Worm (Caenorhabditis elegans): ENCODE measurements around the gene twk-34.

twk-34 gene

DNA sequence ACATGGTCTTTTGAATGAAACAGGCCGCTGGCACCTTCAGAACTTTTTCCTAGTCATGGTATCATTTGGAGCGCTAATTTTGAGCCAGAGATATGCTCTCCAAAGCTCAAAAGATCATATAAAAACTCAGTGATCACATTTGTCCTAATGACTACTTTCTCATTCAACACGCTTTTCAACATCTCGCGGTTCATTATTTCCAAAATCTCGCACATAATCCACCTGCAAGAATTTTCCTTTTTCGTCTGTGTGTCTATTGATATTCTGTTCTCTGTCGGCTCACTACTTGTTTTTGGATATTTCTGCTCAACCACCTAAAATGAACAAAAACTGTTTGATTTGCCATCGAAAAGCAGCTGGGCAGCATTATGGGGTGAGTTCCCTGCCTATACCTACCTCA, 31.1 kb upstream of the twk-34 start, which contains the start of gene nhr-51:
Gene nhr-51, plus strand, starts transcription at position 301 of the 400 bp plus-strand sequence.
- no peak for TF ChIP-seq flt-1 (GFP tag; IDR thresholded peaks at IDR 0.05)
- TF ChIP-seq T22C8.4 (GFP tag; IDR thresholded peaks at IDR 0.05) = no peak
- TF ChIP-seq tab-1 (GFP tag; IDR thresholded peaks at IDR 0.05) = no peak
- no peak for TF ChIP-seq cog-1 (tag; optimal IDR thresholded peaks at IDR 0.05)

ce11 chrV:15674899-15675298, 29.9 kb upstream of the twk-34 start:
- TF ChIP-seq tab-1 (GFP tag; IDR thresholded peaks at IDR 0.05) (0 out of 2 replicates have a peak, but pooled peaks have one; percentile 22), med-1 (GFP tag; optimal IDR thresholded peaks at IDR 0.05; ENCODE audit: insufficient read depth) (no peak), flt-1 (GFP tag; IDR thresholded peaks at IDR 0.05) (no peak), ztf-23 (GFP tag; IDR thresholded peaks at IDR 0.05) (no peak), ref-1 (GFP tag; conservative IDR thresholded peaks at IDR 0.05) (no peak), T22C8.4 (GFP tag; IDR thresholded peaks at IDR 0.05) (no peak), ztf-29 (GFP tag; IDR thresholded peaks at IDR 0.05) (no peak)

ce11 chrV:15677222-15677621, 27.5 kb upstream of the twk-34 start, which contains the start of gene nhr-52:
nhr-52 (plus strand) TSS chrV:15677522.
- TF ChIP-seq tab-1 (GFP tag; IDR thresholded peaks at IDR 0.05) (no peak), T22C8.4 (GFP tag; IDR thresholded peaks at IDR 0.05) (no peak), flt-1 (GFP tag; IDR thresholded peaks at IDR 0.05) (no peak), ztf-23 (GFP tag; IDR thresholded peaks at IDR 0.05) (no peak), ztf-29 (GFP tag; IDR thresholded peaks at IDR 0.05) (no peak), klf-2 (GFP tag; conservative IDR thresholded peaks at IDR 0.05) (no peak), med-1 (GFP tag; optimal IDR thresholded peaks at IDR 0.05; ENCODE audit: insufficient read depth) (no peak), ref-1 (GFP tag; conservative IDR thresholded peaks at IDR 0.05) (no peak), cog-1 (tag; optimal IDR thresholded peaks at IDR 0.05) (no peak)

- no peak for TF ChIP-seq klf-2 (GFP tag; conservative IDR thresholded peaks at IDR 0.05)
- no peak for TF ChIP-seq tab-1 (GFP tag; IDR thresholded peaks at IDR 0.05)
- TF ChIP-seq T22C8.4 (GFP tag; IDR thresholded peaks at IDR 0.05) = no peak
- no peak for TF ChIP-seq ref-1 (GFP tag; conservative IDR thresholded peaks at IDR 0.05)
- no peak for TF ChIP-seq ztf-23 (GFP tag; IDR thresholded peaks at IDR 0.05)
- no peak for TF ChIP-seq ztf-29 (GFP tag; IDR thresholded peaks at IDR 0.05)
- no peak for TF ChIP-seq med-1 (GFP tag; optimal IDR thresholded peaks at IDR 0.05; ENCODE audit: insufficient read depth)
- no peak for TF ChIP-seq flt-1 (GFP tag; IDR thresholded peaks at IDR 0.05)
- no peak for TF ChIP-seq cog-1 (tag; optimal IDR thresholded peaks at IDR 0.05)
Observed at ce11 chrV:15685599-15685998, 19.2 kb upstream of the twk-34 start, which contains the start of gene nhr-196. nhr-196 (plus strand) TSS chrV:15685716.

ce11 chrV:15687660-15688059, 17.1 kb upstream of the twk-34 start, which contains the start of gene nhr-197:
nhr-197 (plus strand) TSS chrV:15687960.
- TF ChIP-seq klf-2 (GFP tag; conservative IDR thresholded peaks at IDR 0.05) = no peak
- no peak for TF ChIP-seq med-1 (GFP tag; optimal IDR thresholded peaks at IDR 0.05; ENCODE audit: insufficient read depth)
- TF ChIP-seq flt-1 (GFP tag; IDR thresholded peaks at IDR 0.05) = no peak

DNA sequence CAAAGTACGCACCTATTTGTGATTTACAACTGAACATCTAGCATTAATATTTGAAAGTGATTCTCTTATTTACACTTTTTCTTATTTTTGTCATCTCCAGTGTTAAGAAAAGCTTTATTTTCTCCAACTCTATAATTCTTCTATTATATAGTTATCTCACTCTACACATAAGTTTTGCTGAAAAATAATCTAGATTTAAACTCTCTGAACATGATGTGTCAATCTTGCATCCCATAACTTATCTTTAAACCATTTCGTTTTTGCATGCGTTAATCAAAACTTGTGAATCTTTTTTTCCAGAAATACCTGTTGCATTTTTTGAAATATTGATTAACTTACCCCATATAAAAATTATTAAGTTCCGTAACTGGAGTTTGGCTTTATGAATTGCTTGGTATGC, 14.8 kb upstream of the twk-34 start, which contains the start of gene nhr-268:
Gene nhr-268, plus strand, starts transcription at position 301 of the 400 bp plus-strand sequence.
- no peak for TF ChIP-seq ztf-29 (GFP tag; IDR thresholded peaks at IDR 0.05)
- TF ChIP-seq ref-1 (GFP tag; conservative IDR thresholded peaks at IDR 0.05) = no peak
- TF ChIP-seq tab-1 (GFP tag; IDR thresholded peaks at IDR 0.05) = no peak
- no peak for TF ChIP-seq klf-2 (GFP tag; conservative IDR thresholded peaks at IDR 0.05)
- TF ChIP-seq flt-1 (GFP tag; IDR thresholded peaks at IDR 0.05) = no peak
- no peak for TF ChIP-seq cog-1 (tag; optimal IDR thresholded peaks at IDR 0.05)
- no peak for TF ChIP-seq med-1 (GFP tag; optimal IDR thresholded peaks at IDR 0.05; ENCODE audit: insufficient read depth)
- TF ChIP-seq ztf-23 (GFP tag; IDR thresholded peaks at IDR 0.05) = no peak

DNA sequence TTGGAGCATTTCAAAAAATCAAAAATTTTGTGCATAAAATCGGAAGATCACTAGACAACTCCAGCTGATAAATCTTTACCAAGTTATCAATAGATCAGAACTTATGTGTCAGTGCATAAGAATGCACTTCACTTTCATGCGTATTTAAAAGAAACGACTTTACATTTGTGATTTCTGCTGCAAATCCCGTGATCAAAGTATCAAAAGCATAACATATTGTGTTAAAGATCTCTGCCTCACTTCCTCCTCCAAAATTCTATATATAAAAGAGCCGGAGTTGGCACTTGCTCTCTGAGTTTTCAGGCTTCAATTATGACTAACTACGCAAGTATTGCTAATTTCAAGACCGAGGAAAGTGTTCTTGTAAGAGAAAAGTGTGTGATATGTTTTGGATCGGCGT, 11.1 kb upstream of the twk-34 start, which contains the start of gene nhr-198:
Gene nhr-198, plus strand, starts transcription at position 313 of the 400 bp plus-strand sequence.
- TF ChIP-seq ztf-23 (GFP tag; IDR thresholded peaks at IDR 0.05) = no peak
- TF ChIP-seq cog-1 (tag; optimal IDR thresholded peaks at IDR 0.05) = no peak
- no peak for TF ChIP-seq ref-1 (GFP tag; conservative IDR thresholded peaks at IDR 0.05)
- no peak for TF ChIP-seq med-1 (GFP tag; optimal IDR thresholded peaks at IDR 0.05; ENCODE audit: insufficient read depth)
- no peak for TF ChIP-seq flt-1 (GFP tag; IDR thresholded peaks at IDR 0.05)
- TF ChIP-seq ztf-29 (GFP tag; IDR thresholded peaks at IDR 0.05) = no peak

DNA sequence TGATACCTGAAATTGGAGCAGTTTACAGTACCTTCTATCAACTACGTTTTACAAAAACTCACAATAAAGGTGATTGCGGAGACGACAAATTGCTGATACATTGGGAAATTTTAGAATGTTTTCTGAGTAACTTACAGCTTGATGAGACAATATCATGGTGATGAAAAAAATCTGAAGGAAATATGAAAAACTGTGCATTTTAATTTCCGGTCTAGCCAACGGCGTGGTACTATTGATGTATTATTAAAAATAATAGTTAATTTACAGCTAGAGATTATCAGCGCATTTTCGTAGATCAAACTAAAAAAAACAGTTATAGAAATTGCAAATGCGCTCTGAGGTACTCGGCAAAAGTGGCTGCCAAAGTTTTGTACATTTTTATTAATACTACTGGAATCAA, 6.7 kb upstream of the twk-34 start, which contains the start of gene srx-29:
Gene srx-29, minus strand, starts transcription at position 101 of the 400 bp plus-strand sequence.
- TF ChIP-seq ztf-23 (GFP tag; IDR thresholded peaks at IDR 0.05) (no peak), tab-1 (GFP tag; IDR thresholded peaks at IDR 0.05) (no peak), ztf-29 (GFP tag; IDR thresholded peaks at IDR 0.05) (no peak)

DNA sequence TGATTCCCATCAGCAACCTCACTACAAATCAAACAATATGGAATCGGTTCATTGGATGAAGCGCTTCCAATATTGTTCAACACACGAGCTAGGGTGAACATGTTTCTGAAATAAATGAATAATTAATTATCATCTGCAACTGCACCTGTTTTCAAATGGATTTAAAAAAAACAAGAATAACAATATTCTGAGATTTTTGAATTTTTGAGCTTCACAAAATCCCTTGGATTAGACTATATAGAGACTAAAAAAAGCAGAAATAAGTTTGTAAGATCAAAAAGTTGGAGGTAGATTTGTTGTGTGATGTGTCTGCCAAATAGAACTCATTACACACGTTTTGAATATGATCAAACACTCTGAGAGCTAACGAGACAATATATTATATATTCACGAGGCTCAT, 5.0 kb upstream of the twk-34 start, which contains the start of gene nhr-199:
Gene nhr-199, minus strand, starts transcription at position 101 of the 400 bp plus-strand sequence.
- TF ChIP-seq ztf-23 (GFP tag; IDR thresholded peaks at IDR 0.05) = no peak
- TF ChIP-seq cog-1 (tag; optimal IDR thresholded peaks at IDR 0.05) = no peak
- TF ChIP-seq T22C8.4 (GFP tag; IDR thresholded peaks at IDR 0.05) = no peak
- TF ChIP-seq med-1 (GFP tag; optimal IDR thresholded peaks at IDR 0.05; ENCODE audit: insufficient read depth) = no peak
- no peak for TF ChIP-seq tab-1 (GFP tag; IDR thresholded peaks at IDR 0.05)

DNA sequence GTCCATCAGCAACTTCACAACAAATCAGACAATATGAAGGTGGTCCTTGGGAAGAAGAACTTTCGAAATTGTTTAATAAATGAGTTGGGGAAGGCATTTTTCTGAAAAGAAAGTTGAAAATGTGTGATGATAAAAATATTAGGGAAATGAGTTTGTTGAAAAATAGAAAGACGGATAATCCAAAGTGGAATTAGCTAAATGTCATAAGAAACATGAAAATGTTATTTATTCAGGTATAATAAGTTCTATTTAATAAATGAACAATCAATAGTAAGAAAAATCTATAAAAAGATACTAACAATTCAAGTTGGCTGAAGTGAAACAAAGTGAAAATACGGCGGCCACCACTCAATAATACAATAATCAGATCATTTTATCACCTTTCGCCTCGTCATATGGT, 2.5 kb upstream of the twk-34 start, which contains the start of gene nhr-53:
Gene nhr-53, minus strand, starts transcription at position 101 of the 400 bp plus-strand sequence.
- no peak for TF ChIP-seq ref-1 (GFP tag; conservative IDR thresholded peaks at IDR 0.05)
- TF ChIP-seq T22C8.4 (GFP tag; IDR thresholded peaks at IDR 0.05) = no peak
- no peak for TF ChIP-seq tab-1 (GFP tag; IDR thresholded peaks at IDR 0.05)
- TF ChIP-seq ztf-23 (GFP tag; IDR thresholded peaks at IDR 0.05) = no peak
- TF ChIP-seq cog-1 (tag; optimal IDR thresholded peaks at IDR 0.05) = no peak
- no peak for TF ChIP-seq ztf-29 (GFP tag; IDR thresholded peaks at IDR 0.05)
- no peak for TF ChIP-seq klf-2 (GFP tag; conservative IDR thresholded peaks at IDR 0.05)
- TF ChIP-seq med-1 (GFP tag; optimal IDR thresholded peaks at IDR 0.05; ENCODE audit: insufficient read depth) = no peak
- TF ChIP-seq flt-1 (GFP tag; IDR thresholded peaks at IDR 0.05) = no peak

All from whole organism, midembryonic.